Worm (Caenorhabditis elegans) whole organism, L2 larva: ENCODE results near the gene str-8.

ENCODE experiments used
- ama-1 ChIP-seq: fragments of 150-350 bp; optimal IDR thresholded peaks from 2 replicates; lab custom pipeline; 2018; ENCODE audit warnings: inconsistent platforms
- dmd-4 ChIP-seq: sonication (generic microtip); optimal IDR thresholded peaks from 2 replicates; lab custom pipeline; 2017; ENCODE audit warnings: missing biosample characterization, missing genetic modification characterization
- mdl-1 ChIP-seq, 2 experiments: fragments of 150-350 bp in 1 of 2; sonication (generic microtip) in 1 of 2; optimal IDR thresholded peaks; 2 replicates each; lab custom pipeline; 2017; ENCODE audit warnings: missing biosample characterization in 2 of 2, missing genetic modification characterization in 2 of 2
- nhr-12 ChIP-seq: fragments of 150-350 bp; optimal IDR thresholded peaks from 2 replicates; lab custom pipeline; 2014; ENCODE audit warnings: missing biosample characterization, missing genetic modification characterization
- unc-39 ChIP-seq: fragments of 150-350 bp; optimal IDR thresholded peaks from 2 replicates; lab custom pipeline; 2014; ENCODE audit warnings: missing biosample characterization, missing genetic modification characterization

DNA sequence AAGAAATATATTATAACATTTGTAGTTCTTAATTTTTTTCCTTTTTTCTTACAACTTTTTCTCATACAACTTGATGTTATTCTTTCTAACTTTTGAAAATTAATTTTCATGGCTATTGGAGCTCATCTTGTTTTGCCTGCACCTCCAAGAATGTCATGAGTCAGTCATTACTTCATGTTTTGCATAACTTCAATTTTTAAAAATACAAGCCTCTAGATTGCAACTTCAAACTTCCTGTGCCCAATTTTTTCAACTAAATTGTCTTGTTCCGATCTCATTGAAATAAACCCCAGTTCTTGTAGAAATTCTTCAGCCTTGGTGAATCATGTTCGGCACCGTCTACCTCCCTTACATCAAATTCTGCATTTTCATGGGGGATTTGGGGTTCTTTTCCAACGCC lies 3.6 kb downstream of the str-8 start, which contains the start of gene str-9:
- TF ChIP-seq ama-1 (lab: Kevin White, UChicago) (no peak), nhr-12 (tag; lab: Kevin White, UChicago) (no peak), unc-39 (tag; lab: Kevin White, UChicago) (no peak), dmd-4 (tag; lab: Kevin White, UChicago) (no peak), mdl-1 (tag; optimal IDR thresholded peaks at IDR 0.05; lab: Kevin White, UChicago) (no peak)
